Worm (Caenorhabditis elegans) whole organism, L2 larva: ENCODE results near the gene mdh-1.

Source experiments
- ama-1 ChIP-seq: fragments of 150-350 bp; optimal IDR thresholded peaks from 2 replicates; lab custom pipeline; 2018; ENCODE audit warnings: inconsistent platforms
- nhr-23 ChIP-seq: fragments of 150-350 bp; optimal IDR thresholded peaks from 2 replicates; lab custom pipeline; 2014; ENCODE audit warnings: missing biosample characterization, missing genetic modification reagents, missing genetic modification characterization
- ztf-11 ChIP-seq: sonication (generic microtip); optimal IDR thresholded peaks from 2 replicates; lab custom pipeline; 2017; ENCODE audit warnings: missing biosample characterization, missing genetic modification characterization

DNA sequence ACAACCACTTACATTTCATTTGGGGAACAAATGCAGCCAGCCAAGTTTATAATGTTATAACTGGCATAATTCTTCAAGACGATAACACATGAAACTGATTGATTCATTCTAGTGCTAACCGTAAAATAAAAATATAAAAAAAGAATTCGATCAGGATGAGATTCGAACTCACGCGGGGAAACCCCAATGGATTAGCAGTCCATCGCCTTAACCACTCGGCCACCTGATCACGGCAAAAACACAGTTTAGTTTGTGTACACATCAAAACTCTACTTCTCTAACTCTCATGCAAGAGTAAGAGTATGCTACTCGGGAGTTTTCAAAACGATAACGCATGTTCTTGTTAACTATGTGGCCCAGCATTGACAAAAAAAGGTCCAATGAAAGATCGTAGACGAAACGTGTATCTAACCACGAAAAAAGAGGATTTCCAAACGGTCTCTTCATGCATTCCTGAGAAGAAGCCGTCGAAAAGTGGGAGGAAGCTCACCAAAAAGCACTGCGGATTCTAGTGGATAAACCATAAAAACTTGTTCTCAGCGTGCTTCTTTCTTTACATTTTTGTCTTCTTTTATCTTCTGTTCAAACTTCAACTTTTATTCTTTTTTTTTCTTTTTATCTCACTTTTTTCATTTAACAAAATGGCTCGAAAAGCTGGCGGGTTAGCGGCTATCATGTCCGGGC is 35.5 kb upstream of the mdh-1 start, which contains the start of gene twk-10:
- TF ChIP-seq nhr-23 (tag; lab: Kevin White, UChicago), result no peak
- no peak for TF ChIP-seq ama-1 (lab: Kevin White, UChicago)
- TF ChIP-seq ztf-11 (tag; lab: Kevin White, UChicago), result no peak
